Fruit fly (Drosophila melanogaster) whole organism, prepupa: Measurements from ENCODE around the gene Mipp2.
A peak's percentile ranks its signal among the peaks of the same experiment; 100 is the strongest.

Source experiments
- Blimp-1 ChIP-seq: fragments of 200-800 bp; sonication (Bioruptor generic); optimal IDR thresholded peaks from 3 replicates; lab custom pipeline; 2017; ENCODE audit warnings: missing biosample characterization, missing genetic modification characterization, mild to moderate bottlenecking, moderate library complexity, missing genetic modification reagents
- CG10631 ChIP-seq: fragments of 200-800 bp; sonication (Bioruptor generic); optimal IDR thresholded peaks from 2 replicates; lab custom pipeline; 2016; ENCODE audit warnings: missing biosample characterization, missing genetic modification characterization
- CG10669 ChIP-seq: fragments of 200-800 bp; sonication (Bioruptor generic); optimal IDR thresholded peaks from 3 replicates; lab custom pipeline; 2018; ENCODE audit warnings: missing biosample characterization, mild to moderate bottlenecking, missing genetic modification characterization, moderate library complexity
- CG11294 ChIP-seq: fragments of 200-800 bp; sonication (Bioruptor generic); IDR thresholded peaks from 2 replicates; pipeline ENCODE4 v1.3.6; 2022; ENCODE audit warnings: missing biosample characterization, missing genetic modification characterization
- CG11762 ChIP-seq: fragments of 200-800 bp; sonication (Bioruptor generic); optimal IDR thresholded peaks from 3 replicates; lab custom pipeline; 2016; ENCODE audit warnings: missing biosample characterization, missing genetic modification characterization; ENCODE audit not compliant: insufficient read depth
- CG11902 ChIP-seq: fragments of 200-800 bp; sonication (Bioruptor generic); optimal IDR thresholded peaks from 3 replicates; lab custom pipeline; 2016; ENCODE audit warnings: missing biosample characterization, missing genetic modification characterization
- CG15336 ChIP-seq: fragments of 200-800 bp; sonication (Bioruptor generic); IDR thresholded peaks from 2 replicates; pipeline ENCODE4 v1.3.6; 2022; ENCODE audit warnings: missing biosample characterization, missing genetic modification characterization
- CG1621 ChIP-seq: fragments of 200-800 bp; sonication (Bioruptor generic); optimal IDR thresholded peaks from 3 replicates; lab custom pipeline; 2018; ENCODE audit warnings: missing biosample characterization, mild to moderate bottlenecking, missing genetic modification characterization
- CG31627 ChIP-seq: fragments of 200-800 bp; sonication (Bioruptor generic); optimal IDR thresholded peaks from 3 replicates; lab custom pipeline; 2016; ENCODE audit warnings: missing biosample characterization, missing genetic modification characterization
- CG32006 ChIP-seq: fragments of 200-800 bp; sonication (Bioruptor generic); optimal IDR thresholded peaks from 3 replicates; lab custom pipeline; 2017; ENCODE audit warnings: missing biosample characterization, mild to moderate bottlenecking, missing genetic modification characterization
- CG34406 ChIP-seq: fragments of 200-800 bp; sonication (Bioruptor generic); optimal IDR thresholded peaks from 3 replicates; lab custom pipeline; 2016; ENCODE audit warnings: missing biosample characterization, missing genetic modification characterization
- CG3919 ChIP-seq: fragments of 200-800 bp; sonication (Bioruptor generic); optimal IDR thresholded peaks from 3 replicates; lab custom pipeline; 2016; ENCODE audit warnings: missing biosample characterization, missing genetic modification characterization
- CG4318 ChIP-seq: fragments of 200-800 bp; sonication (Bioruptor generic); optimal IDR thresholded peaks from 3 replicates; lab custom pipeline; 2017; ENCODE audit warnings: missing biosample characterization, mild to moderate bottlenecking, missing genetic modification characterization
- CG6163 ChIP-seq: fragments of 200-800 bp; sonication (Bioruptor generic); IDR thresholded peaks from 3 replicates; pipeline ENCODE4 v1.3.6; 2022; ENCODE audit warnings: missing biosample characterization, missing genetic modification characterization
- CG6276 ChIP-seq: fragments of 200-800 bp; sonication (Bioruptor generic); optimal IDR thresholded peaks from 2 replicates; lab custom pipeline; 2017; ENCODE audit warnings: missing biosample characterization, mild to moderate bottlenecking, missing genetic modification characterization
- CG6808 ChIP-seq: fragments of 200-800 bp; sonication (Bioruptor generic); optimal IDR thresholded peaks from 3 replicates; lab custom pipeline; 2017; ENCODE audit warnings: missing biosample characterization, missing genetic modification characterization, mild to moderate bottlenecking, moderate library complexity, missing genetic modification reagents
- CG7368 ChIP-seq: fragments of 200-800 bp; sonication (Bioruptor generic); optimal IDR thresholded peaks from 3 replicates; lab custom pipeline; 2016; ENCODE audit warnings: missing biosample characterization, missing genetic modification characterization
- CG8119 ChIP-seq: fragments of 200-800 bp; sonication (Bioruptor generic); IDR thresholded peaks from 3 replicates; pipeline ENCODE4 v1.3.6; 2022; ENCODE audit warnings: missing biosample characterization, missing genetic modification characterization
- CG8319 ChIP-seq: fragments of 200-800 bp; sonication (Bioruptor generic); optimal IDR thresholded peaks from 3 replicates; lab custom pipeline; 2016; ENCODE audit warnings: missing biosample characterization, missing genetic modification characterization
- CG9139 ChIP-seq: fragments of 200-800 bp; sonication (Bioruptor generic); optimal IDR thresholded peaks from 3 replicates; lab custom pipeline; 2017; ENCODE audit warnings: missing biosample characterization, mild to moderate bottlenecking, missing genetic modification characterization
- Eip75B ChIP-seq: fragments of 200-800 bp; sonication (Bioruptor generic); optimal IDR thresholded peaks from 3 replicates; lab custom pipeline; 2016; ENCODE audit warnings: missing biosample characterization, missing genetic modification characterization
- Eip78C ChIP-seq: fragments of 200-800 bp; sonication (Bioruptor generic); peaks from one replicate; lab custom pipeline; 2016; ENCODE audit warnings: missing biosample characterization, missing genetic modification characterization
- Eip93F ChIP-seq: fragments of 200-800 bp; sonication (Bioruptor generic); optimal IDR thresholded peaks from 2 replicates; lab custom pipeline; 2016; ENCODE audit warnings: missing biosample characterization, mild to moderate bottlenecking, missing genetic modification characterization
- Ets21C ChIP-seq: fragments of 200-800 bp; sonication (Bioruptor generic); optimal IDR thresholded peaks from 3 replicates; lab custom pipeline; 2016; ENCODE audit warnings: missing biosample characterization, missing genetic modification characterization
- Ets96B ChIP-seq: fragments of 200-800 bp; optimal IDR thresholded peaks from 2 replicates; lab custom pipeline; 2019; ENCODE audit warnings: missing biosample characterization, mild to moderate bottlenecking, missing genetic modification characterization, moderate library complexity
- Gug ChIP-seq: fragments of 200-800 bp; sonication (Bioruptor generic); IDR thresholded peaks from 2 replicates; pipeline ENCODE4 v1.3.6; 2022; ENCODE audit warnings: missing biosample characterization, missing genetic modification characterization
- Hr39 ChIP-seq: fragments of 200-800 bp; sonication (Bioruptor generic); optimal IDR thresholded peaks from 2 replicates; lab custom pipeline; 2016; ENCODE audit warnings: missing biosample characterization, missing genetic modification characterization
- Hr4 ChIP-seq: fragments of 200-800 bp; sonication (Bioruptor generic); optimal IDR thresholded peaks from 3 replicates; lab custom pipeline; 2016; ENCODE audit warnings: missing biosample characterization, missing genetic modification characterization
- Lpt ChIP-seq: fragments of 200-800 bp; sonication (Bioruptor generic); optimal IDR thresholded peaks from 3 replicates; lab custom pipeline; 2016; ENCODE audit warnings: missing biosample characterization, missing genetic modification characterization
- Met ChIP-seq: fragments of 200-800 bp; sonication (Bioruptor generic); optimal IDR thresholded peaks from 3 replicates; lab custom pipeline; 2016; ENCODE audit warnings: missing biosample characterization, missing genetic modification characterization
- OdsH ChIP-seq: fragments of 200-800 bp; sonication (Bioruptor generic); optimal IDR thresholded peaks from 3 replicates; lab custom pipeline; 2016; ENCODE audit warnings: missing biosample characterization, missing genetic modification characterization
- Smox ChIP-seq: fragments of 200-800 bp; sonication (Bioruptor generic); optimal IDR thresholded peaks from 3 replicates; lab custom pipeline; 2016; ENCODE audit warnings: missing biosample characterization, missing genetic modification characterization
- Sox102F ChIP-seq: fragments of 200-800 bp; sonication (Bioruptor generic); optimal IDR thresholded peaks from 2 replicates; lab custom pipeline; 2016; ENCODE audit warnings: missing biosample characterization, mild to moderate bottlenecking, missing genetic modification characterization
- Sox14 ChIP-seq: fragments of 200-800 bp; sonication (Bioruptor generic); optimal IDR thresholded peaks from 3 replicates; lab custom pipeline; 2016; ENCODE audit warnings: missing biosample characterization, missing genetic modification characterization
- achi ChIP-seq: fragments of 200-800 bp; sonication (Bioruptor generic); optimal IDR thresholded peaks from 3 replicates; lab custom pipeline; 2016; ENCODE audit warnings: missing biosample characterization, missing genetic modification characterization
- acj6 ChIP-seq: fragments of 200-800 bp; sonication (Bioruptor generic); optimal IDR thresholded peaks from 3 replicates; lab custom pipeline; 2016; ENCODE audit warnings: missing biosample characterization, missing genetic modification characterization
- cyc ChIP-seq: fragments of 200-800 bp; sonication (Bioruptor generic); optimal IDR thresholded peaks from 3 replicates; lab custom pipeline; 2016; ENCODE audit warnings: missing biosample characterization, missing genetic modification characterization
- dsx ChIP-seq: fragments of 200-800 bp; optimal IDR thresholded peaks from 3 replicates; lab custom pipeline; 2019; ENCODE audit warnings: missing biosample characterization, mild to moderate bottlenecking, missing genetic modification characterization, moderate library complexity; ENCODE audit not compliant: poor library complexity, severe bottlenecking
- fd59A ChIP-seq: fragments of 200-800 bp; sonication (Bioruptor generic); optimal IDR thresholded peaks from 2 replicates; lab custom pipeline; 2017; ENCODE audit warnings: missing biosample characterization, mild to moderate bottlenecking, missing genetic modification characterization, missing genetic modification reagents
- fd85E ChIP-seq: fragments of 200-800 bp; sonication (Bioruptor generic); optimal IDR thresholded peaks from 3 replicates; lab custom pipeline; 2016; ENCODE audit warnings: missing biosample characterization, missing genetic modification characterization
- net ChIP-seq: fragments of 200-800 bp; sonication (Bioruptor generic); optimal IDR thresholded peaks from 3 replicates; lab custom pipeline; 2016; ENCODE audit warnings: missing biosample characterization, missing genetic modification characterization
- pdm3 ChIP-seq: fragments of 200-800 bp; sonication (Bioruptor generic); optimal IDR thresholded peaks from 3 replicates; lab custom pipeline; 2016; ENCODE audit warnings: missing biosample characterization, missing genetic modification characterization
- salr ChIP-seq, 2 experiments: fragments of 200-800 bp; sonication (Bioruptor generic); optimal IDR thresholded peaks; 3 replicates each; lab custom pipeline; 2016 to 2018; ENCODE audit warnings: missing biosample characterization in 2 of 2, missing genetic modification characterization in 2 of 2, mild to moderate bottlenecking in 1 of 2
- ss ChIP-seq, 2 experiments: fragments of 200-800 bp; sonication (Bioruptor generic); optimal IDR thresholded peaks; 2 replicates in 1 of 2; 3 replicates in 1 of 2; lab custom pipeline; 2017 to 2018; ENCODE audit warnings: mild to moderate bottlenecking in 2 of 2, missing biosample characterization in 2 of 2, missing genetic modification characterization in 2 of 2, moderate library complexity in 1 of 2
- svp ChIP-seq: fragments of 200-800 bp; sonication (Bioruptor generic); peaks from one replicate; lab custom pipeline; 2016; ENCODE audit warnings: missing biosample characterization, missing genetic modification characterization
- topi ChIP-seq: fragments of 200-800 bp; sonication (Bioruptor generic); optimal IDR thresholded peaks from 3 replicates; lab custom pipeline; 2016; ENCODE audit warnings: missing biosample characterization, missing genetic modification characterization
- vri ChIP-seq: fragments of 200-800 bp; sonication (Bioruptor generic); optimal IDR thresholded peaks from 3 replicates; lab custom pipeline; 2016; ENCODE audit warnings: missing biosample characterization, mild to moderate bottlenecking, missing genetic modification characterization

Gene Mipp2

dm6 chrX:6077043-6077547, 14.2 kb downstream of the Mipp2 start (continued):
- TF ChIP-seq Eip75B (GFP tag; lab: Kevin White, UChicago) (peak; percentile 32), Hr39 (GFP tag; lab: Kevin White, UChicago) (no peak), Ets96B (peak; percentile 55), achi (peak; percentile 82), CG34406 (peak; percentile 83), CG32006 (GFP tag; lab: Kevin White, UChicago) (peak; percentile 92), Ets21C (GFP tag; lab: Kevin White, UChicago) (no peak), CG4318 (GFP tag; lab: Kevin White, UChicago) (peak; percentile 79)

- TF ChIP-seq CG8119 (GFP tag; lab: Robert Waterston, UW) (no peak), svp (GFP tag; lab: Kevin White, UChicago) (no peak), CG11294 (GFP tag; lab: Robert Waterston, UW) (no peak)
Measured at dm6 chrX:6075586-6075985, 15.7 kb downstream of the Mipp2 start.

dm6 chrX:6074845-6075244, 16.4 kb downstream of the Mipp2 start, which contains the start of gene Tsp5D:
Gene Tsp5D, minus strand, starts transcription at chrX:6074857.
- TF ChIP-seq ss (GFP tag; optimal IDR thresholded peaks at IDR 0.05; lab: Kevin White, UChicago) (peak; percentile 84 to 87), CG34406 (peak; percentile 83), CG32006 (GFP tag; lab: Kevin White, UChicago) (peak; percentile 98), CG6276 (GFP tag; lab: Kevin White, UChicago) (peak; percentile 99), salr (GFP tag; optimal IDR thresholded peaks at IDR 0.05; lab: Kevin White, UChicago) (peak; percentile 85 to 91), CG10669 (GFP tag; lab: Kevin White, UChicago) (peak; percentile 97), CG9139 (peak; percentile 95), Smox (GFP tag; lab: Kevin White, UChicago) (no peak), Eip75B (GFP tag; lab: Kevin White, UChicago) (peak; percentile 84), dsx (GFP tag; lab: Kevin White, UChicago) (peak; percentile 82), CG4318 (GFP tag; lab: Kevin White, UChicago) (peak; percentile 97), CG31627 (GFP tag; lab: Kevin White, UChicago) (no peak), CG8319 (GFP tag; lab: Kevin White, UChicago) (peak; percentile 85), pdm3 (GFP tag; lab: Kevin White, UChicago) (peak; percentile 88), Hr4 (GFP tag; lab: Kevin White, UChicago) (peak; percentile 93), Ets21C (GFP tag; lab: Kevin White, UChicago) (no peak), acj6 (GFP tag; lab: Kevin White, UChicago) (peak; percentile 91), topi (GFP tag; lab: Kevin White, UChicago) (peak; percentile 68), Met (GFP tag; lab: Kevin White, UChicago) (peak; percentile 11), vri (GFP tag; lab: Kevin White, UChicago) (no peak), Eip93F (GFP tag; lab: Kevin White, UChicago) (no peak), CG1621 (peak; percentile 93), CG8119 (GFP tag; lab: Robert Waterston, UW) (peak; percentile 99), Eip78C (GFP tag; lab: Kevin White, UChicago) (peak; percentile 96), Blimp-1 (no peak), Sox102F (GFP tag; lab: Kevin White, UChicago) (no peak), achi (peak; percentile 96), OdsH (GFP tag; lab: Kevin White, UChicago) (peak; percentile 94), CG7368 (GFP tag; lab: Kevin White, UChicago) (peak; percentile 95), CG11762 (peak; percentile 97), CG3919 (peak; percentile 98), fd59A (GFP tag; lab: Kevin White, UChicago) (peak; percentile 93), CG6163 (GFP tag; lab: Robert Waterston, UW) (peak; percentile 99), fd85E (GFP tag; lab: Kevin White, UChicago) (peak; percentile 80), svp (GFP tag; lab: Kevin White, UChicago) (no peak), Lpt (peak; percentile 97), net (peak; percentile 96), cyc (peak; percentile 63), CG6808 (GFP tag; lab: Kevin White, UChicago) (peak; percentile 97), CG15336 (peak; percentile 100), Gug (GFP tag; lab: Robert Waterston, UW) (peak; percentile 99), CG10631 (GFP tag; lab: Kevin White, UChicago) (peak; percentile 98), Sox14 (GFP tag; lab: Kevin White, UChicago) (peak; percentile 69), CG11902 (GFP tag; lab: Kevin White, UChicago) (peak; percentile 74)
